ENCODE assay signal across 3 fruit fly cellular contexts in genomic region chr3R:13381744-13382435, dm6.
TF ChIP-seq lines count a peak whose summit lies in the region.

Gene mRpS21 (minus strand): TSS chr3R:13381809.
Gene Droj2 (plus strand): TSS chr3R:13382106.

TF ChIP-seq in whole organism, adult, 20 proteins besides CTCF, POLR2A, EP300 and RAD21 (continued from another document):
- TF ChIP-seq CG12768 (GFP tag; optimal IDR thresholded peaks at IDR 0.05; lab: Kevin White, UChicago) (peak; percentile 39), CG33017 (tag; optimal IDR thresholded peaks at IDR 0.05; lab: Kevin White, UChicago) (peak; percentile 34)
TF ChIP-seq in whole organism, adult: peak in this region for 16.

TF ChIP-seq in whole organism, embryonic, 481 proteins besides CTCF, POLR2A, EP300 and RAD21 (continued from another document and continues in another):
- peak; percentile 47 for TF ChIP-seq kni (GFP tag; optimal IDR thresholded peaks at IDR 0.05; lab: Kevin White, UChicago)
- peak; percentile 39 for TF ChIP-seq dm (GFP tag; optimal IDR thresholded peaks at IDR 0.05; lab: Kevin White, UChicago)
- no peak for TF ChIP-seq Rx (GFP tag; IDR thresholded peaks at IDR 0.05; lab: Robert Waterston, UW)
- TF ChIP-seq CG9727 (GFP tag; optimal IDR thresholded peaks at IDR 0.05; lab: Kevin White, UChicago), result peak; percentile 40
- TF ChIP-seq zfh2 (GFP tag; optimal IDR thresholded peaks at IDR 0.05; lab: Kevin White, UChicago), result peak; percentile 62
- TF ChIP-seq Dad (GFP tag; optimal IDR thresholded peaks at IDR 0.05; lab: Kevin White, UChicago), result peak; percentile 42
- TF ChIP-seq CHES-1-like (GFP tag; optimal IDR thresholded peaks at IDR 0.05; lab: Kevin White, UChicago), result peak; percentile 6
- peak; percentile 69 for TF ChIP-seq CG31441 (GFP tag; IDR thresholded peaks at IDR 0.05; lab: Robert Waterston, UW)
- TF ChIP-seq ap (GFP tag; IDR thresholded peaks at IDR 0.05; lab: Robert Waterston, UW), result no peak
- no peak for TF ChIP-seq ro (GFP tag; IDR thresholded peaks at IDR 0.05; lab: Robert Waterston, UW)
- TF ChIP-seq psq (GFP tag; optimal IDR thresholded peaks at IDR 0.05; lab: Kevin White, UChicago), result no peak
- peak; percentile 55; the same call in 1 of the 2 replicates for TF ChIP-seq CG11696 (GFP tag; IDR thresholded peaks at IDR 0.05; lab: Robert Waterston, UW)
- no peak for TF ChIP-seq Lpt (GFP tag; optimal IDR thresholded peaks at IDR 0.05; lab: Kevin White, UChicago)
- 0 out of 3 replicates have a peak, but pooled peaks have one; percentile 27 for TF ChIP-seq H15 (GFP tag; IDR thresholded peaks at IDR 0.05; lab: Robert Waterston, UW)
- no peak for TF ChIP-seq gro (GFP tag; optimal IDR thresholded peaks at IDR 0.05; lab: Kevin White, UChicago)
- TF ChIP-seq zen2 (GFP tag; IDR thresholded peaks at IDR 0.05; lab: Robert Waterston, UW; ENCODE audit: partially characterized antibody), result no peak
- peak; percentile 36 for TF ChIP-seq CG8944 (GFP tag; optimal IDR thresholded peaks at IDR 0.05; lab: Kevin White, UChicago)
- TF ChIP-seq lab (GFP tag; optimal IDR thresholded peaks at IDR 0.05; lab: Kevin White, UChicago), result peak; percentile 44
- 0 out of 4 replicates have a peak, but pooled peaks have one; percentile 12 for TF ChIP-seq Gug (GFP tag; IDR thresholded peaks at IDR 0.05; lab: Robert Waterston, UW)
- no peak for TF ChIP-seq Trl (optimal IDR thresholded peaks at IDR 0.05; lab: Kevin White, UChicago)
- peak; percentile 29 for TF ChIP-seq Trl (GFP tag; optimal IDR thresholded peaks at IDR 0.05; lab: Kevin White, UChicago)
- TF ChIP-seq knrl (GFP tag; IDR thresholded peaks at IDR 0.05; lab: Robert Waterston, UW; ENCODE audit: partially characterized antibody), result peak; percentile 55; the same call in 2 of the 3 replicates
- peak; percentile 77 for TF ChIP-seq CG9932 (GFP tag; IDR thresholded peaks at IDR 0.05; lab: Robert Waterston, UW)
- TF ChIP-seq CG7963 (GFP tag; IDR thresholded peaks at IDR 0.05; lab: Robert Waterston, UW; ENCODE audit: partially characterized antibody), result no peak
- peak; percentile 64 for TF ChIP-seq CG2712 (tag; optimal IDR thresholded peaks at IDR 0.05; lab: Kevin White, UChicago)
- peak; percentile 48 for TF ChIP-seq Myb (GFP tag; optimal IDR thresholded peaks at IDR 0.05; lab: Kevin White, UChicago)
- peak; percentile 41 for TF ChIP-seq Hr3 (GFP tag; optimal IDR thresholded peaks at IDR 0.05; lab: Kevin White, UChicago)
- peak; percentile 9 for TF ChIP-seq CG17359 (tag; optimal IDR thresholded peaks at IDR 0.05; lab: Kevin White, UChicago)
- peak; percentile 37 for TF ChIP-seq odd (GFP tag; optimal IDR thresholded peaks at IDR 0.05; lab: Kevin White, UChicago)
- peak; percentile 52 for TF ChIP-seq Abd-B (GFP tag; optimal IDR thresholded peaks at IDR 0.05; lab: Kevin White, UChicago)
- peak; percentile 21 for TF ChIP-seq Deaf1 (tag; optimal IDR thresholded peaks at IDR 0.05; lab: Kevin White, UChicago)
- peak; percentile 35 for TF ChIP-seq hkb (optimal IDR thresholded peaks at IDR 0.05; lab: Kevin White, UChicago)
- TF ChIP-seq hkb (GFP tag; IDR thresholded peaks at IDR 0.05; lab: Robert Waterston, UW), result no peak; the same call in 1 of the 2 replicates
- TF ChIP-seq sug (tag; optimal IDR thresholded peaks at IDR 0.05; lab: Kevin White, UChicago), result peak; percentile 77
- no peak for TF ChIP-seq HmgD (GFP tag; optimal IDR thresholded peaks at IDR 0.05; lab: Kevin White, UChicago)
- peak; percentile 4 for TF ChIP-seq tx (GFP tag; optimal IDR thresholded peaks at IDR 0.05; lab: Kevin White, UChicago)
- TF ChIP-seq Chrac-16 (GFP tag; optimal IDR thresholded peaks at IDR 0.05; lab: Kevin White, UChicago), result peak; percentile 65
- peak; percentile 45 for TF ChIP-seq Vsx1 (GFP tag; optimal IDR thresholded peaks at IDR 0.05; lab: Kevin White, UChicago)
- TF ChIP-seq CG9609 (GFP tag; optimal IDR thresholded peaks at IDR 0.05; lab: Kevin White, UChicago), result peak; percentile 12
- TF ChIP-seq CG13624 (GFP tag; optimal IDR thresholded peaks at IDR 0.05; lab: Kevin White, UChicago), result peak; percentile 71
- no peak for TF ChIP-seq gcm (GFP tag; optimal IDR thresholded peaks at IDR 0.05; lab: Kevin White, UChicago)
- TF ChIP-seq dan (GFP tag; IDR thresholded peaks at IDR 0.05; lab: Robert Waterston, UW), result no peak
- TF ChIP-seq Xrp1 (GFP tag; IDR thresholded peaks at IDR 0.05; lab: Robert Waterston, UW), result no peak
- peak; percentile 74 for TF ChIP-seq CG30020 (tag; optimal IDR thresholded peaks at IDR 0.05; lab: Kevin White, UChicago)
- TF ChIP-seq CG2875 (GFP tag; optimal IDR thresholded peaks at IDR 0.05; lab: Kevin White, UChicago), result no peak
- TF ChIP-seq CG34224 (GFP tag; IDR thresholded peaks at IDR 0.05; lab: Robert Waterston, UW; ENCODE audit: partially characterized antibody), result no peak
- peak; percentile 17; the same call in 1 of the 3 replicates for TF ChIP-seq croc (GFP tag; conservative IDR thresholded peaks at IDR 0.05; lab: Robert Waterston, UW)
- TF ChIP-seq Nf-YB (GFP tag; optimal IDR thresholded peaks at IDR 0.05; lab: Kevin White, UChicago), result peak; percentile 7
- TF ChIP-seq CG17186 (GFP tag; optimal IDR thresholded peaks at IDR 0.05; lab: Kevin White, UChicago), result no peak
- TF ChIP-seq tgo (GFP tag; IDR thresholded peaks at IDR 0.05; lab: Robert Waterston, UW), result 0 out of 3 replicates have a peak, but pooled peaks have one; percentile 17
- peak; percentile 61 for TF ChIP-seq mam (GFP tag; optimal IDR thresholded peaks at IDR 0.05; lab: Kevin White, UChicago)
- TF ChIP-seq NC2β (GFP tag; optimal IDR thresholded peaks at IDR 0.05; lab: Kevin White, UChicago), result peak; percentile 21
- TF ChIP-seq CG33557 (GFP tag; optimal IDR thresholded peaks at IDR 0.05; lab: Kevin White, UChicago), result peak; percentile 44
- no peak for TF ChIP-seq CG17912 (GFP tag; optimal IDR thresholded peaks at IDR 0.05; lab: Kevin White, UChicago)
- TF ChIP-seq sob (GFP tag; IDR thresholded peaks at IDR 0.05; lab: Robert Waterston, UW), result peak; percentile 59
- peak; percentile 38 to 78 for TF ChIP-seq Pdp1 (GFP tag; optimal IDR thresholded peaks at IDR 0.05; lab: Kevin White, UChicago)
- TF ChIP-seq CG17328 (GFP tag; IDR thresholded peaks at IDR 0.05; lab: Robert Waterston, UW), result peak; percentile 14; the same call in 1 of the 2 replicates
- TF ChIP-seq CG17829 (tag; optimal IDR thresholded peaks at IDR 0.05; lab: Kevin White, UChicago), result peak; percentile 89
- peak; percentile 28 for TF ChIP-seq CG8290 (GFP tag; optimal IDR thresholded peaks at IDR 0.05; lab: Kevin White, UChicago)
- peak in 1 of 2 experiments; percentile 17 for TF ChIP-seq CG8290 (tag; optimal IDR thresholded peaks at IDR 0.05; lab: Kevin White, UChicago)
- TF ChIP-seq maf-S (GFP tag; optimal IDR thresholded peaks at IDR 0.05; lab: Kevin White, UChicago), result no peak
- peak; percentile 66 for TF ChIP-seq pho (GFP tag; optimal IDR thresholded peaks at IDR 0.05; lab: Kevin White, UChicago)
- TF ChIP-seq CG10147 (GFP tag; optimal IDR thresholded peaks at IDR 0.05; lab: Kevin White, UChicago), result peak; percentile 60

TF ChIP-seq in whole organism, prepupa, 60 proteins besides CTCF, POLR2A, EP300 and RAD21 (continued from another document):
- TF ChIP-seq spab (GFP tag; optimal IDR thresholded peaks at IDR 0.05; lab: Kevin White, UChicago) (no peak), Lpt (GFP tag; optimal IDR thresholded peaks at IDR 0.05; lab: Kevin White, UChicago) (no peak), fkh (GFP tag; optimal IDR thresholded peaks at IDR 0.05; lab: Kevin White, UChicago) (no peak), Eip78C (GFP tag; lab: Kevin White, UChicago) (peak; percentile 81), salr (GFP tag; optimal IDR thresholded peaks at IDR 0.05; lab: Kevin White, UChicago) (no peak), CG6792 (GFP tag; optimal IDR thresholded peaks at IDR 0.05; lab: Kevin White, UChicago) (no peak), CG3032 (tag; optimal IDR thresholded peaks at IDR 0.05; lab: Kevin White, UChicago) (peak; percentile 54), Sox14 (GFP tag; optimal IDR thresholded peaks at IDR 0.05; lab: Kevin White, UChicago) (peak; percentile 17), cyc (GFP tag; optimal IDR thresholded peaks at IDR 0.05; lab: Kevin White, UChicago) (peak; percentile 8), ss (GFP tag; optimal IDR thresholded peaks at IDR 0.05; lab: Kevin White, UChicago) (peak; percentile 14 to 55), Sox15 (GFP tag; optimal IDR thresholded peaks at IDR 0.05; lab: Kevin White, UChicago) (peak; percentile 30), Eip75B (GFP tag; optimal IDR thresholded peaks at IDR 0.05; lab: Kevin White, UChicago) (peak; percentile 23), dsx (GFP tag; optimal IDR thresholded peaks at IDR 0.05; lab: Kevin White, UChicago; ENCODE audit: poor library complexity, severe bottlenecking) (no peak), Hr39 (GFP tag; optimal IDR thresholded peaks at IDR 0.05; lab: Kevin White, UChicago) (peak; percentile 41), CG6808 (GFP tag; optimal IDR thresholded peaks at IDR 0.05; lab: Kevin White, UChicago) (peak; percentile 38), CG10669 (GFP tag; optimal IDR thresholded peaks at IDR 0.05; lab: Kevin White, UChicago) (no peak), Hr4 (GFP tag; optimal IDR thresholded peaks at IDR 0.05; lab: Kevin White, UChicago) (peak; percentile 60)
